Worm (Caenorhabditis elegans) whole organism, L3 larva: ENCODE data around the gene C49A9.10.

Experiments used
- ama-1 ChIP-seq: fragments of 150-350 bp; optimal IDR thresholded peaks from 2 replicates; lab custom pipeline; 2018
- nhr-77 ChIP-seq: fragments of 150-350 bp; optimal IDR thresholded peaks from 2 replicates; lab custom pipeline; 2014; ENCODE audit warnings: missing biosample characterization, missing genetic modification characterization

- TF ChIP-seq ama-1 (lab: Kevin White, UChicago) (no peak), nhr-77 (tag; lab: Kevin White, UChicago) (no peak)
Measured at ce11 chrIV:6201769-6202168, 4.4 kb downstream of the C49A9.10 start, which contains the start of gene tkr-2.
